Worm (Caenorhabditis elegans): ENCODE measurements around the gene T28C6.3.
"Not testable (repeated sequence)": the region's sequence is repeated elsewhere in the genome, so short reads cannot be mapped to it uniquely, and the experiment has no call there.

T28C6.3 gene

ce11 chrIV:8820041-8820440 is at the start of gene T28C6.3:
TSS of gene T28C6.3 (plus strand) at chrIV:8820341.
- TF ChIP-seq hmbx-1 (tag; optimal IDR thresholded peaks at IDR 0.05) (no peak), aly-1 (tag; optimal IDR thresholded peaks at IDR 0.05) (no peak), scrt-1 (GFP tag; IDR thresholded peaks at IDR 0.05) (no peak), B0310.2 (tag; optimal IDR thresholded peaks at IDR 0.05) (no peak), tbx-11 (GFP tag; IDR thresholded peaks at IDR 0.05) (no peak), tbx-37 (GFP tag; conservative IDR thresholded peaks at IDR 0.05) (no peak), sea-1 (GFP tag; conservative IDR thresholded peaks at IDR 0.05) (no peak), ama-1 (optimal IDR thresholded peaks at IDR 0.05) (no peak), F13C5.2 (tag; optimal IDR thresholded peaks at IDR 0.05) (no peak), hnd-1 (tag; optimal IDR thresholded peaks at IDR 0.05) (no peak)

- peak; percentile 93 for TF ChIP-seq ama-1 (optimal IDR thresholded peaks at IDR 0.05)
- TF ChIP-seq hmg-4 (GFP tag; optimal IDR thresholded peaks at IDR 0.05) = no peak
Measured at ce11 chrIV:8772800-8773256, 47.3 kb upstream of the T28C6.3 start, which contains the start of gene F20C5.6. TSS of gene F20C5.6 (minus strand) at chrIV:8773206.

ce11 chrIV:8778045-8778444 is 42.1 kb upstream of the T28C6.3 start, which contains the start of gene C33D9.6:
TSS of gene C33D9.6 (minus strand) at chrIV:8778145.
- no peak for TF ChIP-seq aly-1 (tag; optimal IDR thresholded peaks at IDR 0.05)
- TF ChIP-seq hmg-4 (GFP tag; optimal IDR thresholded peaks at IDR 0.05) = no peak
- TF ChIP-seq sea-1 (GFP tag; conservative IDR thresholded peaks at IDR 0.05) = no peak
- no peak for TF ChIP-seq B0310.2 (tag; optimal IDR thresholded peaks at IDR 0.05)
- TF ChIP-seq ets-7 (tag; optimal IDR thresholded peaks at IDR 0.05) = no peak
- TF ChIP-seq scrt-1 (GFP tag; IDR thresholded peaks at IDR 0.05) = no peak
- no peak for TF ChIP-seq tbx-37 (GFP tag; conservative IDR thresholded peaks at IDR 0.05)
- TF ChIP-seq pes-1 (GFP tag; IDR thresholded peaks at IDR 0.05) = no peak
- TF ChIP-seq tbx-11 (GFP tag; IDR thresholded peaks at IDR 0.05) = no peak
- no peak for TF ChIP-seq ceh-36 (tag; optimal IDR thresholded peaks at IDR 0.05)
- TF ChIP-seq flt-1 (GFP tag; IDR thresholded peaks at IDR 0.05) = no peak
- no peak for TF ChIP-seq ama-1 (optimal IDR thresholded peaks at IDR 0.05)
- TF ChIP-seq hmbx-1 (tag; optimal IDR thresholded peaks at IDR 0.05) = no peak
- TF ChIP-seq F13C5.2 (tag; optimal IDR thresholded peaks at IDR 0.05) = no peak

- 0 out of 2 replicates have a peak, but pooled peaks have one; percentile 31 for TF ChIP-seq scrt-1 (GFP tag; IDR thresholded peaks at IDR 0.05)
- peak; percentile 33 for TF ChIP-seq F13C5.2 (tag; optimal IDR thresholded peaks at IDR 0.05)
- TF ChIP-seq tra-4 (tag; optimal IDR thresholded peaks at IDR 0.05) = no peak
- TF ChIP-seq ceh-13 (GFP tag; optimal IDR thresholded peaks at IDR 0.05) = no peak
- TF ChIP-seq sea-1 (GFP tag; conservative IDR thresholded peaks at IDR 0.05) = 0 out of 2 replicates have a peak, but pooled peaks have one; percentile 23
- TF ChIP-seq flt-1 (GFP tag; IDR thresholded peaks at IDR 0.05) = 0 out of 2 replicates have a peak, but pooled peaks have one; percentile 6
- no peak for TF ChIP-seq B0310.2 (tag; optimal IDR thresholded peaks at IDR 0.05)
- no peak for TF ChIP-seq tbx-37 (GFP tag; conservative IDR thresholded peaks at IDR 0.05)
- no peak for TF ChIP-seq ceh-36 (tag; optimal IDR thresholded peaks at IDR 0.05)
- TF ChIP-seq hmbx-1 (tag; optimal IDR thresholded peaks at IDR 0.05) = no peak
- no peak for TF ChIP-seq tbx-11 (GFP tag; IDR thresholded peaks at IDR 0.05)
- no peak for TF ChIP-seq hnd-1 (tag; optimal IDR thresholded peaks at IDR 0.05)
- TF ChIP-seq hmg-4 (GFP tag; optimal IDR thresholded peaks at IDR 0.05) = peak; percentile 96
- no peak for TF ChIP-seq ama-1 (optimal IDR thresholded peaks at IDR 0.05)
- TF ChIP-seq ets-7 (tag; optimal IDR thresholded peaks at IDR 0.05) = no peak
- TF ChIP-seq pes-1 (GFP tag; IDR thresholded peaks at IDR 0.05) = no peak
- TF ChIP-seq aly-1 (tag; optimal IDR thresholded peaks at IDR 0.05) = peak; percentile 35
Measured at ce11 chrIV:8782172-8782571, 38.0 kb upstream of the T28C6.3 start.

ce11 chrIV:8784855-8785327 is 35.2 kb upstream of the T28C6.3 start, which contains the start of gene C33D9.13:
TSS of gene C33D9.13 (minus strand) at chrIV:8785277.
- TF ChIP-seq B0310.2 (tag; optimal IDR thresholded peaks at IDR 0.05) (no peak), ama-1 (optimal IDR thresholded peaks at IDR 0.05) (no peak), F13C5.2 (tag; optimal IDR thresholded peaks at IDR 0.05) (no peak), hmbx-1 (tag; optimal IDR thresholded peaks at IDR 0.05) (no peak), tbx-37 (GFP tag; conservative IDR thresholded peaks at IDR 0.05) (no peak), tra-4 (tag; optimal IDR thresholded peaks at IDR 0.05) (no peak), ets-7 (tag; optimal IDR thresholded peaks at IDR 0.05) (no peak), aly-1 (tag; optimal IDR thresholded peaks at IDR 0.05) (no peak), hnd-1 (tag; optimal IDR thresholded peaks at IDR 0.05) (no peak), tbx-11 (GFP tag; IDR thresholded peaks at IDR 0.05) (no peak), ceh-36 (tag; optimal IDR thresholded peaks at IDR 0.05) (no peak), sea-1 (GFP tag; conservative IDR thresholded peaks at IDR 0.05) (no peak), pes-1 (GFP tag; IDR thresholded peaks at IDR 0.05) (no peak), flt-1 (GFP tag; IDR thresholded peaks at IDR 0.05) (no peak), ceh-13 (GFP tag; optimal IDR thresholded peaks at IDR 0.05) (no peak), hmg-4 (GFP tag; optimal IDR thresholded peaks at IDR 0.05) (no peak), scrt-1 (GFP tag; IDR thresholded peaks at IDR 0.05) (no peak)

- TF ChIP-seq pes-1 (GFP tag; IDR thresholded peaks at IDR 0.05) (no peak), flt-1 (GFP tag; IDR thresholded peaks at IDR 0.05) (no peak), F13C5.2 (tag; optimal IDR thresholded peaks at IDR 0.05) (no peak), tra-4 (tag; optimal IDR thresholded peaks at IDR 0.05) (no peak), ets-7 (tag; optimal IDR thresholded peaks at IDR 0.05) (no peak), ceh-13 (GFP tag; optimal IDR thresholded peaks at IDR 0.05) (no peak), tbx-11 (GFP tag; IDR thresholded peaks at IDR 0.05) (no peak), ama-1 (optimal IDR thresholded peaks at IDR 0.05) (no peak), hmg-4 (GFP tag; optimal IDR thresholded peaks at IDR 0.05) (no peak), B0310.2 (tag; optimal IDR thresholded peaks at IDR 0.05) (no peak), tbx-37 (GFP tag; conservative IDR thresholded peaks at IDR 0.05) (no peak), hnd-1 (tag; optimal IDR thresholded peaks at IDR 0.05) (no peak), hmbx-1 (tag; optimal IDR thresholded peaks at IDR 0.05) (no peak), ceh-36 (tag; optimal IDR thresholded peaks at IDR 0.05) (no peak), sea-1 (GFP tag; conservative IDR thresholded peaks at IDR 0.05) (no peak), scrt-1 (GFP tag; IDR thresholded peaks at IDR 0.05) (no peak), aly-1 (tag; optimal IDR thresholded peaks at IDR 0.05) (no peak)
Measured at ce11 chrIV:8786654-8787053, 33.5 kb upstream of the T28C6.3 start, which contains the start of gene C33D9.8. TSS of gene C33D9.8 (minus strand) at chrIV:8786752.

- not testable (repeated sequence) for TF ChIP-seq sea-1 (GFP tag; conservative IDR thresholded peaks at IDR 0.05); ama-1 (optimal IDR thresholded peaks at IDR 0.05); F13C5.2 (tag; optimal IDR thresholded peaks at IDR 0.05)
Measured at ce11 chrIV:8788048-8788447, 32.1 kb upstream of the T28C6.3 start, which contains the start of gene C33D9.10. TSS of gene C33D9.10 (minus strand) at chrIV:8788148.

All from whole organism, early embryonic.